Fruit fly (Drosophila melanogaster) whole organism, embryonic: ENCODE results near the gene Rab39.

ENCODE experiments used
- Bteb2 ChIP-seq: fragments of 200-800 bp; sonication (Bioruptor generic); optimal IDR thresholded peaks from 2 replicates; lab custom pipeline; 2016; ENCODE audit warnings: missing biosample characterization, missing genetic modification characterization
- CG10366 ChIP-seq: fragments of 200-800 bp; sonication (Bioruptor generic); IDR thresholded peaks from 2 replicates; pipeline ENCODE4 v1.3.6; 2022; ENCODE audit warnings: missing biosample characterization, missing genetic modification characterization
- CG10959 ChIP-seq: fragments of 200-800 bp; sonication (Bioruptor generic); IDR thresholded peaks from 2 replicates; pipeline ENCODE4 v1.3.6; 2022; ENCODE audit warnings: missing biosample characterization, missing genetic modification characterization
- CG11093 ChIP-seq: fragments of 200-800 bp; sonication (Bioruptor generic); IDR thresholded peaks from 3 replicates; pipeline ENCODE4 v1.3.6; 2022; ENCODE audit warnings: missing biosample characterization, missing genetic modification characterization
- CG13624 ChIP-seq: fragments of 200-800 bp; sonication (Bioruptor generic); optimal IDR thresholded peaks from 2 replicates; lab custom pipeline; 2016; ENCODE audit warnings: missing biosample characterization, missing genetic modification characterization
- CG14441 ChIP-seq: fragments of 200-800 bp; sonication (Bioruptor generic); IDR thresholded peaks from 2 replicates; pipeline ENCODE4 v1.3.6; 2022; ENCODE audit warnings: missing biosample characterization, missing genetic modification characterization
- CG14710 ChIP-seq: fragments of 200-800 bp; sonication (Bioruptor generic); optimal IDR thresholded peaks from 3 replicates; lab custom pipeline; 2019; ENCODE audit warnings: missing biosample characterization, mild to moderate bottlenecking, missing genetic modification characterization, moderate library complexity
- CG15601 ChIP-seq: fragments of 200-800 bp; sonication (Bioruptor generic); optimal IDR thresholded peaks from 3 replicates; lab custom pipeline; 2019; ENCODE audit warnings: missing biosample characterization, mild to moderate bottlenecking, missing genetic modification characterization, moderate library complexity
- CG1603 ChIP-seq: fragments of 200-800 bp; sonication (Bioruptor generic); optimal IDR thresholded peaks from 2 replicates; lab custom pipeline; 2019; ENCODE audit warnings: missing biosample characterization, mild to moderate bottlenecking, missing genetic modification characterization, moderate library complexity
- CG16863 ChIP-seq: fragments of 200-800 bp; sonication (Bioruptor generic); optimal IDR thresholded peaks from 3 replicates; lab custom pipeline; 2016; ENCODE audit warnings: missing biosample characterization, missing genetic modification characterization
- CG18262 ChIP-seq: fragments of 200-800 bp; optimal IDR thresholded peaks from 3 replicates; lab custom pipeline; 2019; ENCODE audit warnings: missing biosample characterization, mild to moderate bottlenecking, missing genetic modification characterization, moderate library complexity
- CG18599 ChIP-seq: fragments of 200-800 bp; sonication (Bioruptor generic); optimal IDR thresholded peaks from 3 replicates; lab custom pipeline; 2017; ENCODE audit warnings: missing biosample characterization, missing genetic modification characterization, mild to moderate bottlenecking, moderate library complexity, missing genetic modification reagents
- CG31365 ChIP-seq: fragments of 200-800 bp; sonication (Bioruptor generic); optimal IDR thresholded peaks from 2 replicates; lab custom pipeline; 2018; ENCODE audit warnings: missing biosample characterization, mild to moderate bottlenecking, missing genetic modification characterization
- CG34376 ChIP-seq: fragments of 200-800 bp; sonication (Bioruptor generic); optimal IDR thresholded peaks from 2 replicates; lab custom pipeline; 2018; ENCODE audit warnings: missing biosample characterization, mild to moderate bottlenecking, missing genetic modification characterization
- CG3847 ChIP-seq: fragments of 200-800 bp; sonication (Bioruptor generic); IDR thresholded peaks from 2 replicates; pipeline ENCODE4 v1.3.6; 2022; ENCODE audit warnings: missing biosample characterization, missing genetic modification characterization
- CG5953 ChIP-seq: fragments of 200-800 bp; sonication (Bioruptor generic); IDR thresholded peaks from 2 replicates; pipeline ENCODE4 v1.3.6; 2022; ENCODE audit warnings: missing biosample characterization, missing genetic modification characterization
- CG6854 ChIP-seq: fragments of 200-800 bp; sonication (Bioruptor generic); optimal IDR thresholded peaks from 3 replicates; lab custom pipeline; 2017; ENCODE audit warnings: missing biosample characterization, mild to moderate bottlenecking, missing genetic modification characterization
- CG7556 ChIP-seq: fragments of 200-800 bp; sonication (Bioruptor generic); optimal IDR thresholded peaks from 2 replicates; lab custom pipeline; 2017; ENCODE audit warnings: missing biosample characterization, mild to moderate bottlenecking, missing genetic modification characterization
- CG7745 ChIP-seq: fragments of 200-800 bp; sonication (Bioruptor generic); optimal IDR thresholded peaks from 2 replicates; lab custom pipeline; 2018; ENCODE audit warnings: missing biosample characterization, mild to moderate bottlenecking, missing genetic modification characterization, moderate library complexity
- CG9817 ChIP-seq: fragments of 200-800 bp; sonication (Bioruptor generic); optimal IDR thresholded peaks from 2 replicates; lab custom pipeline; 2018; ENCODE audit warnings: missing biosample characterization, mild to moderate bottlenecking, missing genetic modification characterization, moderate library complexity
- Ets65A ChIP-seq: fragments of 200-800 bp; sonication (Bioruptor generic); peaks from one replicate; lab custom pipeline; 2016; ENCODE audit warnings: missing biosample characterization, missing genetic modification characterization
- Ets97D ChIP-seq: fragments of 200-800 bp; sonication (Bioruptor generic); optimal IDR thresholded peaks from 3 replicates; lab custom pipeline; 2016; ENCODE audit warnings: missing biosample characterization, missing genetic modification characterization
- Hmr ChIP-seq: fragments of 200-800 bp; sonication (Bioruptor generic); optimal IDR thresholded peaks from 3 replicates; lab custom pipeline; 2017; ENCODE audit warnings: mild to moderate bottlenecking, missing biosample characterization, missing genetic modification reagents, missing genetic modification characterization
- NC2β ChIP-seq: fragments of 200-800 bp; sonication (Bioruptor generic); optimal IDR thresholded peaks from 2 replicates; lab custom pipeline; 2016; ENCODE audit warnings: missing biosample characterization, missing genetic modification characterization
- Nf-YA ChIP-seq: fragments of 200-800 bp; sonication (Bioruptor generic); IDR thresholded peaks from 2 replicates; pipeline ENCODE4 v1.3.6; 2022; ENCODE audit warnings: missing biosample characterization, missing genetic modification characterization
- Oaz ChIP-seq: fragments of 200-800 bp; sonication (Bioruptor generic); IDR thresholded peaks from 2 replicates; pipeline ENCODE4 v1.3.6; 2022; ENCODE audit warnings: missing biosample characterization, missing genetic modification characterization
- Sox100B ChIP-seq: fragments of 200-800 bp; sonication (Bioruptor generic); optimal IDR thresholded peaks from 3 replicates; lab custom pipeline; 2018; ENCODE audit warnings: missing biosample characterization, mild to moderate bottlenecking, missing genetic modification characterization
- bigmax ChIP-seq: fragments of 200-800 bp; sonication (Bioruptor generic); optimal IDR thresholded peaks from 2 replicates; lab custom pipeline; 2018; ENCODE audit warnings: missing biosample characterization, mild to moderate bottlenecking, missing genetic modification characterization
- cato ChIP-seq: fragments of 200-800 bp; sonication (Bioruptor generic); optimal IDR thresholded peaks from 2 replicates; lab custom pipeline; 2016; ENCODE audit warnings: missing biosample characterization, missing genetic modification characterization, borderline replicate concordance
- crc ChIP-seq: fragments of 200-800 bp; sonication (Bioruptor generic); optimal IDR thresholded peaks from 2 replicates; lab custom pipeline; 2016; ENCODE audit warnings: missing biosample characterization, missing genetic modification characterization
- crol ChIP-seq: fragments of 200-800 bp; sonication (Bioruptor generic); IDR thresholded peaks from 2 replicates; pipeline ENCODE4 v1.3.6; 2022; ENCODE audit warnings: missing biosample characterization, missing genetic modification characterization
- dysf ChIP-seq: fragments of 200-800 bp; sonication (Bioruptor generic); IDR thresholded peaks from 3 replicates; pipeline ENCODE4 v1.3.6; 2022; ENCODE audit warnings: missing biosample characterization, missing genetic modification characterization
- lilli ChIP-seq: fragments of 200-800 bp; sonication (Bioruptor generic); optimal IDR thresholded peaks from 3 replicates; lab custom pipeline; 2016; ENCODE audit warnings: missing biosample characterization, missing genetic modification characterization
- odd ChIP-seq: fragments of 200-800 bp; sonication (Bioruptor generic); optimal IDR thresholded peaks from 2 replicates; lab custom pipeline; 2017; ENCODE audit warnings: missing biosample characterization, mild to moderate bottlenecking, missing genetic modification characterization
- onecut ChIP-seq: fragments of 200-800 bp; sonication (Bioruptor generic); IDR thresholded peaks from 2 replicates; pipeline ENCODE4 v1.3.6; 2022; ENCODE audit warnings: missing biosample characterization, missing genetic modification characterization
- pnt ChIP-seq: fragments of 200-800 bp; sonication (Bioruptor generic); optimal IDR thresholded peaks from 3 replicates; lab custom pipeline; 2016; ENCODE audit warnings: missing biosample characterization, missing genetic modification characterization
- ranshi ChIP-seq: fragments of 200-800 bp; sonication (Bioruptor generic); IDR thresholded peaks from 2 replicates; pipeline ENCODE4 v1.3.6; 2022; ENCODE audit warnings: missing biosample characterization, missing genetic modification characterization
- ro ChIP-seq: fragments of 200-800 bp; sonication (Bioruptor generic); IDR thresholded peaks from 2 replicates; pipeline ENCODE4 v1.3.6; 2022; ENCODE audit warnings: missing biosample characterization, missing genetic modification characterization
- schlank ChIP-seq: fragments of 200-800 bp; sonication (Bioruptor generic); optimal IDR thresholded peaks from 2 replicates; lab custom pipeline; 2018; ENCODE audit warnings: missing biosample characterization, mild to moderate bottlenecking, missing genetic modification characterization
- seq ChIP-seq: fragments of 200-800 bp; sonication (Bioruptor generic); IDR thresholded peaks from 2 replicates; pipeline ENCODE4 v1.3.6; 2022; ENCODE audit warnings: missing biosample characterization, missing genetic modification characterization
- shn ChIP-seq: fragments of 200-800 bp; sonication (Bioruptor generic); optimal IDR thresholded peaks from 3 replicates; lab custom pipeline; 2016; ENCODE audit warnings: missing biosample characterization, missing genetic modification characterization
- sim ChIP-seq: fragments of 200-800 bp; sonication (Bioruptor generic); IDR thresholded peaks from 2 replicates; pipeline ENCODE4 v1.3.6; 2022; ENCODE audit warnings: missing biosample characterization, missing genetic modification characterization
- sob ChIP-seq: fragments of 200-800 bp; sonication (Bioruptor generic); IDR thresholded peaks from 2 replicates; pipeline ENCODE4 v1.3.6; 2022; ENCODE audit warnings: missing biosample characterization, missing genetic modification characterization
- ssp ChIP-seq: fragments of 200-800 bp; sonication (Bioruptor generic); IDR thresholded peaks from 2 replicates; pipeline ENCODE4 v1.3.6; 2022; ENCODE audit warnings: missing biosample characterization, missing genetic modification characterization
- sug ChIP-seq: fragments of 200-800 bp; optimal IDR thresholded peaks from 2 replicates; lab custom pipeline; 2019; ENCODE audit warnings: missing biosample characterization, mild to moderate bottlenecking, missing genetic modification characterization, moderate library complexity
- tap ChIP-seq: fragments of 200-800 bp; optimal IDR thresholded peaks from 3 replicates; lab custom pipeline; 2019; ENCODE audit warnings: missing biosample characterization, mild to moderate bottlenecking, missing genetic modification characterization, moderate library complexity
- unc-4 ChIP-seq: fragments of 200-800 bp; sonication (Bioruptor generic); IDR thresholded peaks from 2 replicates; pipeline ENCODE4 v1.3.6; 2022; ENCODE audit warnings: missing biosample characterization, missing genetic modification characterization; ENCODE audit not compliant: partially characterized antibody
- wor ChIP-seq: fragments of 200-800 bp; sonication (Bioruptor generic); IDR thresholded peaks from 2 replicates; pipeline ENCODE4 v1.3.6; 2022; ENCODE audit warnings: missing biosample characterization, missing genetic modification characterization
- zen ChIP-seq: fragments of 200-800 bp; sonication (Bioruptor generic); optimal IDR thresholded peaks from 3 replicates; lab custom pipeline; 2018; ENCODE audit warnings: missing biosample characterization, mild to moderate bottlenecking, missing genetic modification characterization, moderate library complexity

Rab39 gene

DNA sequence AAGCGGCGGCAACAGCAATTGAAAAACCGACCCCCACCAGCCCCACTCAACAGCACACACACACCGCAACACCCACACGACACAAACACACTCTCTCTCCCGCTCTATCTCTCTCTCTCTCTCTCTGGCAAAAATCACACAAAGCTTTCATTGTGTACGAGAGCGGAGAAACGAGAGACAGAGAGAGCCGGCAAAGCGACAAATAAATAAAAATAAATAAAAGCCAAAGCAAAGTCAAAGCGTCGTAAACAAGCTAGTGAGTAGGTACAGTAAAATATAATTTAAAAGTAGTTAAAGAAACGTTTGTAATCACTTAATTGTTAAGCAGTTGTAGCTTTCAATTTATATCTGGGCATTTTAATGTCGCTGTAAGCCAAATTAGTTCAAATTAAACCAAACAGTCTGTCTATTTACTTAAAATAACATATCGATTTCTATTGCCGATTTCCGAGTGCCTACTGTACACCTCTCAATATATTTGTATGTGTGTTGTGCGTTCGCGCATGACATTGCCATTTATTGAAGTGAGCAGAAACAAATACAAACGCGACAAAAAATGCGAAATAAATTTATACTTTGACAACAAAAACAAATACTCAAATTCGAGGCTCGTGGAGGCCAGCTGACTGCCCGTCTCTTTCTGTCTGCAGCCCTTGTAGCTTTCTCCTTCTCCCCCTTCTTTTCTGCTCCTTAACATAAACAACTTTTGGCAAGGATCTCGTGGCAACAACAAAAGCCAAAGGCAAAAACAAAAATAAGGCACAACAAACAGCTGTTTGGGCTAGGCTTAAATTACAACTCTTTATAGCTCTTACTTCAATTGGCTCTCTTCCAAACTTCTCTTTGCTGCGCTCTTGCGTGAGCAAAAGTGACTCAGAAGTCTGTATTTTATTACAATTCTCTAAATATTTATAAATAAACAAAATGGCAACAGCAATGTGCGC is 37.7 kb upstream of the Rab39 start (continued):
- TF ChIP-seq unc-4 (GFP tag; lab: Robert Waterston, UW) (no peak), Hmr (GFP tag; lab: Kevin White, UChicago) (peak; percentile 97), odd (GFP tag; lab: Kevin White, UChicago) (peak; percentile 86), sob (GFP tag; lab: Robert Waterston, UW) (peak; percentile 93), Ets97D (GFP tag; lab: Kevin White, UChicago) (peak; percentile 51), CG10959 (0 out of 2 replicates have a peak, but pooled peaks have one; percentile 25), lilli (GFP tag; lab: Kevin White, UChicago) (peak; percentile 95), CG14710 (tag; lab: Kevin White, UChicago) (peak; percentile 27), CG7745 (tag; lab: Kevin White, UChicago) (no peak), CG5953 (GFP tag; lab: Robert Waterston, UW) (peak; percentile 62; the same call in 1 of the 2 replicates), CG34376 (GFP tag; lab: Kevin White, UChicago) (peak; percentile 97), shn (GFP tag; lab: Kevin White, UChicago) (peak; percentile 78), tap (tag; lab: Kevin White, UChicago) (peak; percentile 85), Oaz (GFP tag; lab: Robert Waterston, UW) (peak; percentile 69), crol (GFP tag; lab: Robert Waterston, UW) (peak; percentile 62), ssp (GFP tag; lab: Robert Waterston, UW) (peak; percentile 64), ro (GFP tag; lab: Robert Waterston, UW) (peak; percentile 39), CG31365 (tag; lab: Kevin White, UChicago) (peak; percentile 75), ranshi (GFP tag; lab: Robert Waterston, UW) (peak; percentile 87), CG3847 (peak; percentile 94), sim (GFP tag; lab: Robert Waterston, UW) (peak; percentile 55; the same call in 1 of the 2 replicates), CG6854 (GFP tag; lab: Kevin White, UChicago) (peak; percentile 93), schlank (tag; lab: Kevin White, UChicago) (peak; percentile 95), CG13624 (GFP tag; lab: Kevin White, UChicago) (peak; percentile 93), CG9817 (peak; percentile 95), CG14441 (peak; percentile 92), CG10366 (peak; percentile 87), NC2β (GFP tag; lab: Kevin White, UChicago) (peak; percentile 50), CG1603 (tag; lab: Kevin White, UChicago) (peak; percentile 69), seq (peak; percentile 82), Sox100B (GFP tag; lab: Kevin White, UChicago) (peak; percentile 88), zen (peak; percentile 57), wor (GFP tag; lab: Robert Waterston, UW) (peak; percentile 49; the same call in 1 of the 2 replicates), Ets65A (GFP tag; lab: Kevin White, UChicago) (peak; percentile 95), CG11093 (GFP tag; lab: Robert Waterston, UW) (peak; percentile 74; the same call in 2 of the 3 replicates), dysf (GFP tag; lab: Robert Waterston, UW) (peak; percentile 95), Nf-YA (GFP tag; lab: Robert Waterston, UW) (peak; percentile 68), crc (peak; percentile 81), cato (GFP tag; lab: Kevin White, UChicago) (peak; percentile 57), bigmax (peak; percentile 8), Bteb2 (peak; percentile 87), CG16863 (GFP tag; lab: Kevin White, UChicago) (peak; percentile 74), CG18262 (tag; lab: Kevin White, UChicago) (peak; percentile 78), sug (tag; lab: Kevin White, UChicago) (peak; percentile 94), CG15601 (tag; lab: Kevin White, UChicago) (peak; percentile 64), CG7556 (GFP tag; lab: Kevin White, UChicago) (peak; percentile 92), onecut (GFP tag; lab: Robert Waterston, UW) (peak; percentile 79), CG18599 (GFP tag; lab: Kevin White, UChicago) (peak; percentile 98), pnt (GFP tag; lab: Kevin White, UChicago) (peak; percentile 68)
